Worm (Caenorhabditis elegans): ENCODE measurements around the gene C14B1.12.

The C14B1.12 gene

DNA sequence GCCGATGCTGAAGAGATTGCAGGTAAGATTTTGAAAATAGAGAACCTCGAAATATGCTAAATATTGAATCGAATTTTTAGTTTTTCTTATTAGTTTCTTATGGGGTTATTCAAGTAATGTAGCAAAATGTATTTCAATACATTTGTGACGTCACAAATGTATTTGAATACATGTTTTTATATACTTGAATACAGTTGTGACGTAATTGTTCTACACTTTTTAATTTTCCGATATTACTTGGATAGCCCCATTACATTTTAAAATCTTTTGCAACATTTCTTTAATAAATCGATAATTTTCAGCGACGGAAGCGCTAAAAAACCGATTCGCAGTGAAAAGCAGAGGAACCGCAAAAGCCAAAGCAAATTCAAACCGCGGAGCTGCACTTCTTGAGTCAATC is 13.6 kb upstream of the C14B1.12 start:
- TF ChIP-seq nhr-237 (tag; optimal IDR thresholded peaks at IDR 0.05) (no peak), zip-8 (tag; optimal IDR thresholded peaks at IDR 0.05) (peak; percentile 90)

DNA sequence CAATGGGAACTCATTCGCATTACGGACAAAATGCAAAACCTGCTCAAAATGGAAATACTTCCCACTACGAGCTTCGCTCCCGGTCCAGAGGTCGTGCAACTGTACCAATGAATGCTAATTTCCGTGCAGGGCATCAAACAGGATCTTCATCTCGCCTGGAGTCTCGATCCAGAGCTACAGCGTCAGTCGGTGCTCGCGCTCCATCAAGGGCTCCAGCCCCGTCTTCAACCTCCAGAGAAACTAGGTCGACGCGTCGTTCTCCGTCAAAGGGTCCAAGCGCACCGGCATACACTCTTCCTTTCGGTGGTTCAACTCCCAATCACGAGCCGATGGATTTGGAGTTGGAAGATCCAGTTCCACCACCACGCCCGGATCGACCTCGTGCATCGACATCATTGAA is 13.0 kb upstream of the C14B1.12 start:
- TF ChIP-seq lin-13 (tag; optimal IDR thresholded peaks at IDR 0.05): no peak
- TF ChIP-seq lin-32 (GFP tag; optimal IDR thresholded peaks at IDR 0.05): no peak
- TF ChIP-seq nhr-76 (tag; optimal IDR thresholded peaks at IDR 0.05): no peak
- TF ChIP-seq mls-2 (tag; optimal IDR thresholded peaks at IDR 0.05): no peak
- no peak for TF ChIP-seq nhr-12 (tag; optimal IDR thresholded peaks at IDR 0.05)
- TF ChIP-seq sem-2 (GFP tag; optimal IDR thresholded peaks at IDR 0.05): no peak
- no peak for TF ChIP-seq pha-4 (tag; optimal IDR thresholded peaks at IDR 0.05)
- no peak for TF ChIP-seq tbx-8 (GFP tag; optimal IDR thresholded peaks at IDR 0.05)
- no peak for TF ChIP-seq elt-3 (tag; optimal IDR thresholded peaks at IDR 0.05)
- TF ChIP-seq unc-120 (tag; optimal IDR thresholded peaks at IDR 0.05; ENCODE audit: poor library complexity, severe bottlenecking): no peak
- TF ChIP-seq sptf-1 (tag; optimal IDR thresholded peaks at IDR 0.05): no peak
- TF ChIP-seq flh-1 (GFP tag; optimal IDR thresholded peaks at IDR 0.05): no peak
- TF ChIP-seq zip-8 (tag; optimal IDR thresholded peaks at IDR 0.05): no peak
- TF ChIP-seq cnd-1 (tag; optimal IDR thresholded peaks at IDR 0.05): no peak
- TF ChIP-seq ztf-11 (tag; optimal IDR thresholded peaks at IDR 0.05): no peak

DNA sequence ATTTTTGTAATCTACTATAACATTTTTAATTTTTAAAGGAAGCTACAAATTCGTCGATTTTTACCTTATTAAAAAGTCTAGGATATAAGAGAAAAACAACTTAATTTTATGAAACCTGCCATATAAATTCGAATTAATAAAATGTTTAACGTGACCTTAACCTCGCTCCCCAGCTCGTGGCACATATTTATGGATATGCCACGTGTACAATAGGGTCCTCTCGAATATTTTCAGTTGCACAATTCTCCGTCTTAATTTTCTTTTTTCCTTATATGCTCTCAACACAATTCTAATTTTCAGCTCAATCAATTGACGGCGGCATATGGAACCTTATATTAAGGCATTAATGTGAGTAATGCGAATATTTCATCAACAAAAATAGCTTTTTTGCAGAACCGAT is 11.5 kb upstream of the C14B1.12 start, which contains the start of gene F34D10.4:
Gene F34D10.4, plus strand, starts transcription at position 301 of the 400 bp plus-strand sequence.
- TF ChIP-seq blmp-1 (tag; optimal IDR thresholded peaks at IDR 0.05) (no peak), snpc-4 (tag; optimal IDR thresholded peaks at IDR 0.05) (no peak), ces-1 (GFP tag; optimal IDR thresholded peaks at IDR 0.05) (no peak), mls-2 (tag; optimal IDR thresholded peaks at IDR 0.05) (no peak), ceh-83 (GFP tag; optimal IDR thresholded peaks at IDR 0.05) (no peak), ztf-11 (tag; optimal IDR thresholded peaks at IDR 0.05) (no peak), sptf-1 (tag; optimal IDR thresholded peaks at IDR 0.05) (no peak), flh-1 (GFP tag; optimal IDR thresholded peaks at IDR 0.05) (no peak), lsy-2 (tag; optimal IDR thresholded peaks at IDR 0.05) (no peak), nhr-2 (tag; optimal IDR thresholded peaks at IDR 0.05) (no peak), unc-120 (tag; optimal IDR thresholded peaks at IDR 0.05; ENCODE audit: poor library complexity, severe bottlenecking) (no peak), ceh-43 (GFP tag; optimal IDR thresholded peaks at IDR 0.05) (no peak)

DNA sequence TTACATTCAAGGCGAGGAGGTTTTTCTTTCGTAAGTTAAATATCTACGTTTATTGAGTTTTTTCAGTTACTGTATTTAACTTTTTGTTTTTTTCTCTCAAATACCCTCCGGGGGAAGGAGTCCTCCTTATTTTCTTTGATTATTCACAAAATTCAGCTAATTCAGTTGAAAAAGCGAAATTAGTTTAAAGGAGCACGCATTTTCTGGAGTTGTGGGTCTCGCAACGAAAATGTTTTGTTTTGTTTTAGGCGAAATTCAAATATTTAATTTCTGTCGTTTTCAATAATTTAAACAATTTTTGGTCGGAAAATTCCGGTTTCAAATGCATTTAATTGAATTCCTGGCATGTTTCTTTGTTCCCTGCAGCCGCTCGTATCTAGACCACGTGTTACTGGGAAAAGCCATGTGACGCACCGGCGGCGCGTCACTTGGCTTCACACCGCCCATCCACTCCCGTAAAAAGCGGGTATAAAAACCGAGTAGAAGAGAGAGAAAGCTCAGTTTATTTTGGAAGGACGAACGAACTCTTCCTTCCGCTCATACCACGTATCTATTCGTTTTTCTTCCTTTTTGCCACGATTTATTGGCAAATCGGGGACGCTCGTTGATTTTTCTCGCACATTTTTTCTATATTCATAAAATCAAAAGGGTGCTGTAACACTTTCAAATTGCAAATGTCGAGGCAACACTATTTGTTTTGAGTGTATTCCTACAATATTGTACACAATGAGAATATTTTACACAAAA is 10.9 kb upstream of the C14B1.12 start:
- TF ChIP-seq unc-39 (tag; optimal IDR thresholded peaks at IDR 0.05): no peak
- no peak for TF ChIP-seq ceh-83 (GFP tag; optimal IDR thresholded peaks at IDR 0.05)
- TF ChIP-seq ces-1 (GFP tag; optimal IDR thresholded peaks at IDR 0.05): no peak
- no peak for TF ChIP-seq lsy-2 (tag; optimal IDR thresholded peaks at IDR 0.05)
- peak; percentile 37 for TF ChIP-seq sptf-1 (tag; optimal IDR thresholded peaks at IDR 0.05)
- peak; percentile 88 for TF ChIP-seq hlh-1 (tag; optimal IDR thresholded peaks at IDR 0.05)

DNA sequence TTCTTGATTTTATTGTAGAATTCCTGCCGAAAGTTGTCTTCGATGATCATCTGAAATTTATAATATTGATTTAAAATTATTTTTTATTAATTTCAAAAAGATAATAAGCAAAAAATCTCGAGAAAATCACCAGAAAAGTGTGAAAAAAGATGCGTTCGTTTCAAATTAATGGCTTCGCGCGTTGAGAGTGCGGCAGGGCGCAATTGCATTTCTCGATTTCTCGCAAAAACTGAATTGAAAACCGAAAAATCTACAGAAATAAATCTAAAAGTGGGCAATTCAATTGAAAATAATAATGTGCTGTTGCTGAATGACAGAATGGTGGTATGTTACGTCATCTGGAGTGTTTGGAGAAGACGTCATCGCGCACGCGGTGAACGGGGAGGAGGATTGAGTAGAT is 10.2 kb upstream of the C14B1.12 start, which contains the start of gene evl-18:
Gene evl-18, minus strand, starts transcription at position 50 of the 400 bp plus-strand sequence.
- TF ChIP-seq ceh-43 (GFP tag; optimal IDR thresholded peaks at IDR 0.05) (no peak), lin-32 (GFP tag; optimal IDR thresholded peaks at IDR 0.05) (no peak), ces-1 (GFP tag; optimal IDR thresholded peaks at IDR 0.05) (no peak), mep-1 (tag; optimal IDR thresholded peaks at IDR 0.05) (no peak), nhr-2 (tag; optimal IDR thresholded peaks at IDR 0.05) (peak; percentile 22), pha-4 (tag; optimal IDR thresholded peaks at IDR 0.05) (peak; percentile 25), elt-3 (tag; optimal IDR thresholded peaks at IDR 0.05) (no peak), tbx-8 (GFP tag; optimal IDR thresholded peaks at IDR 0.05) (peak; percentile 2), zip-8 (tag; optimal IDR thresholded peaks at IDR 0.05) (peak; percentile 65), unc-62 (GFP tag; optimal IDR thresholded peaks at IDR 0.05) (no peak), ceh-39 (tag; optimal IDR thresholded peaks at IDR 0.05) (no peak), unc-120 (tag; optimal IDR thresholded peaks at IDR 0.05; ENCODE audit: poor library complexity, severe bottlenecking) (no peak), ham-2 (GFP tag; optimal IDR thresholded peaks at IDR 0.05) (no peak)

DNA sequence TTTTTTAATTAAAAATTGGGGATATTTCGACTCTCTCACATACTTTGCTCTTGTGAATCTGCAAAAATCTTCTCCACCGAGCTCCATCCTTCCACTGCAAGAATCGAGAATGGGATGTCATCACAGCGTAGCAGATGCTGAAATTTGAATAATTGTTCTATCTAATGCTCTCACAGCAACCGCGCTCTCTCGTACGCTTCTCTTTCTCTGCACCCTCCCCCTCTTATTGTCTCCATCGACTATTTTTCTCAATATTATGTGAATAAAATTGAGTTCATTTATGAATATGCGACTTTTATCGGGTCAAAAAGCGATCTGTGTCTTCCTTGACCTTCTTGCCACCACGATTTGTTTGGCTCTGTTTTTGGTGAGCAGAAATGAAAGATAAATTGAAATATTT is 9.2 kb upstream of the C14B1.12 start, which contains the start of gene F34D10.3:
Gene F34D10.3, plus strand, starts transcription at position 249 of the 400 bp plus-strand sequence.
- TF ChIP-seq mab-5 (tag; optimal IDR thresholded peaks at IDR 0.05) (no peak), lin-32 (GFP tag; optimal IDR thresholded peaks at IDR 0.05) (no peak), hlh-1 (tag; optimal IDR thresholded peaks at IDR 0.05) (no peak), mep-1 (tag; optimal IDR thresholded peaks at IDR 0.05) (peak; percentile 8), blmp-1 (tag; optimal IDR thresholded peaks at IDR 0.05) (no peak), lsy-2 (tag; optimal IDR thresholded peaks at IDR 0.05) (peak; percentile 14), zip-8 (tag; optimal IDR thresholded peaks at IDR 0.05) (no peak), nhr-237 (tag; optimal IDR thresholded peaks at IDR 0.05) (no peak), nhr-12 (tag; optimal IDR thresholded peaks at IDR 0.05) (no peak), M03D4.4 (tag; optimal IDR thresholded peaks at IDR 0.05) (no peak), unc-62 (GFP tag; optimal IDR thresholded peaks at IDR 0.05) (no peak), nhr-28 (tag; optimal IDR thresholded peaks at IDR 0.05) (no peak), snpc-4 (tag; optimal IDR thresholded peaks at IDR 0.05) (no peak), ces-1 (GFP tag; optimal IDR thresholded peaks at IDR 0.05) (peak; percentile 53), flh-1 (GFP tag; optimal IDR thresholded peaks at IDR 0.05) (no peak), sem-2 (GFP tag; optimal IDR thresholded peaks at IDR 0.05) (no peak), sptf-1 (tag; optimal IDR thresholded peaks at IDR 0.05) (no peak), drap-1 (GFP tag; optimal IDR thresholded peaks at IDR 0.05) (no peak), ceh-83 (GFP tag; optimal IDR thresholded peaks at IDR 0.05) (no peak)
